Fruit fly (Drosophila melanogaster): ENCODE measurements around the gene CG14262.
A peak's percentile ranks its signal among the peaks of the same experiment; 100 is the strongest.

CG14262 gene

dm6 chr3R:27281022-27281810 is 16.0 kb upstream of the CG14262 start (continued):
- peak; percentile 92 for TF ChIP-seq gro (GFP tag; optimal IDR thresholded peaks at IDR 0.05)
- TF ChIP-seq Hmx (GFP tag; optimal IDR thresholded peaks at IDR 0.05) = peak; percentile 62
- peak; percentile 92 for TF ChIP-seq CG43689 (GFP tag; IDR thresholded peaks at IDR 0.05)
- TF ChIP-seq zfh1 (GFP tag; IDR thresholded peaks at IDR 0.05) = peak; percentile 98
- peak; percentile 93 for TF ChIP-seq repo (GFP tag; optimal IDR thresholded peaks at IDR 0.05)
- TF ChIP-seq pita (GFP tag; optimal IDR thresholded peaks at IDR 0.05) = no peak
- TF ChIP-seq E2f2 (GFP tag; IDR thresholded peaks at IDR 0.05) = peak; percentile 84
- TF ChIP-seq CG14965 (GFP tag; optimal IDR thresholded peaks at IDR 0.05; ENCODE audit: borderline replicate concordance) = peak; percentile 68
- TF ChIP-seq sr (GFP tag; IDR thresholded peaks at IDR 0.05) = peak; percentile 90
- TF ChIP-seq Sox100B (GFP tag; optimal IDR thresholded peaks at IDR 0.05) = peak; percentile 84
- TF ChIP-seq CG9609 (GFP tag; optimal IDR thresholded peaks at IDR 0.05) = peak; percentile 97
- TF ChIP-seq YL-1 (GFP tag; optimal IDR thresholded peaks at IDR 0.05) = peak; percentile 89
- peak; percentile 82 for TF ChIP-seq Bgb (GFP tag; IDR thresholded peaks at IDR 0.05; ENCODE audit: partially characterized antibody)
- peak in 1 of 3 experiments; percentile 63 for TF ChIP-seq Stat92E (GFP tag; optimal IDR thresholded peaks at IDR 0.05)
- peak; percentile 91 for TF ChIP-seq CG8089 (GFP tag; optimal IDR thresholded peaks at IDR 0.05)
- peak; percentile 90 for TF ChIP-seq CG6854 (GFP tag; optimal IDR thresholded peaks at IDR 0.05)
- peak; percentile 90 for TF ChIP-seq CG6765 (GFP tag; optimal IDR thresholded peaks at IDR 0.05)
- peak; percentile 90 for TF ChIP-seq CG4820 (GFP tag; optimal IDR thresholded peaks at IDR 0.05)
- TF ChIP-seq row (GFP tag; IDR thresholded peaks at IDR 0.05) = peak; percentile 97
- TF ChIP-seq pb (GFP tag; optimal IDR thresholded peaks at IDR 0.05) = peak; percentile 94
- no peak for TF ChIP-seq cad (GFP tag; optimal IDR thresholded peaks at IDR 0.05)
- peak; percentile 92 for TF ChIP-seq CG10959 (GFP tag; IDR thresholded peaks at IDR 0.05)
- TF ChIP-seq Jarid2 (GFP tag; optimal IDR thresholded peaks at IDR 0.05) = peak; percentile 83
- no peak for TF ChIP-seq prd (optimal IDR thresholded peaks at IDR 0.05)
- peak; percentile 97 for TF ChIP-seq prd (GFP tag; IDR thresholded peaks at IDR 0.05)
- peak; percentile 92 for TF ChIP-seq CG13775 (GFP tag; optimal IDR thresholded peaks at IDR 0.05)
- peak; percentile 43 for TF ChIP-seq ftz-f1 (GFP tag; optimal IDR thresholded peaks at IDR 0.05)
- peak; percentile 91 for TF ChIP-seq emc (GFP tag; optimal IDR thresholded peaks at IDR 0.05)
- peak; percentile 81 for TF ChIP-seq cato (GFP tag; optimal IDR thresholded peaks at IDR 0.05; ENCODE audit: borderline replicate concordance)
- TF ChIP-seq CG6813 (GFP tag; optimal IDR thresholded peaks at IDR 0.05) = peak; percentile 97
- peak; percentile 97 for TF ChIP-seq Mrtf (GFP tag; IDR thresholded peaks at IDR 0.05)
- peak; percentile 86 for TF ChIP-seq CG3838 (GFP tag; optimal IDR thresholded peaks at IDR 0.05)
- peak; percentile 98 for TF ChIP-seq seq (GFP tag; IDR thresholded peaks at IDR 0.05)
- TF ChIP-seq btn (GFP tag; optimal IDR thresholded peaks at IDR 0.05) = peak; percentile 92
- no peak for TF ChIP-seq hbn (GFP tag; IDR thresholded peaks at IDR 0.05; ENCODE audit: partially characterized antibody)
- TF ChIP-seq Vsx1 (GFP tag; optimal IDR thresholded peaks at IDR 0.05) = peak; percentile 97
- TF ChIP-seq fd96Cb (tag; optimal IDR thresholded peaks at IDR 0.05) = peak; percentile 95
- TF ChIP-seq CG31224 (GFP tag; IDR thresholded peaks at IDR 0.05) = peak; percentile 93
- peak; percentile 89 for TF ChIP-seq Hr3 (GFP tag; optimal IDR thresholded peaks at IDR 0.05)
- peak; percentile 97 for TF ChIP-seq Meics (GFP tag; optimal IDR thresholded peaks at IDR 0.05)
- peak; percentile 86 for TF ChIP-seq CG6654 (GFP tag; optimal IDR thresholded peaks at IDR 0.05)
- peak; percentile 95 for TF ChIP-seq fd3F (GFP tag; optimal IDR thresholded peaks at IDR 0.05)
- TF ChIP-seq Oli (tag; optimal IDR thresholded peaks at IDR 0.05) = peak; percentile 97
- TF ChIP-seq CG6175 (GFP tag; IDR thresholded peaks at IDR 0.05) = peak; percentile 93
- TF ChIP-seq hkb (optimal IDR thresholded peaks at IDR 0.05) = no peak
- TF ChIP-seq hkb (GFP tag; IDR thresholded peaks at IDR 0.05) = peak; percentile 98
- TF ChIP-seq psq (GFP tag; optimal IDR thresholded peaks at IDR 0.05) = peak; percentile 64
- peak; percentile 89 for TF ChIP-seq Bdp1 (GFP tag; optimal IDR thresholded peaks at IDR 0.05)
- peak; percentile 97 for TF ChIP-seq CG9932 (GFP tag; IDR thresholded peaks at IDR 0.05)
- peak; percentile 33 for TF ChIP-seq CG10431 (GFP tag; optimal IDR thresholded peaks at IDR 0.05)
